Fruit fly (Drosophila melanogaster) whole organism: ENCODE results near the gene CG34398.

Experiments used
- CG8478 ChIP-seq: fragments of >200 bp; optimal IDR thresholded peaks from 2 replicates; lab custom pipeline; 2018; ENCODE audit warnings: inconsistent platforms
- Dll ChIP-seq: fragments of >200 bp; optimal IDR thresholded peaks from 2 replicates; lab custom pipeline; 2017
- EcR ChIP-seq, 2 experiments: fragments of >200 bp; optimal IDR thresholded peaks; 2 replicates each; lab custom pipeline; 2017; ENCODE audit warnings: missing biosample characterization in 2 of 2, missing genetic modification characterization in 2 of 2, missing genetic modification reagents in 2 of 2
- pan ChIP-seq: fragments of >200 bp; optimal IDR thresholded peaks from 2 replicates; lab custom pipeline; 2017
- psq ChIP-seq: fragments of >200 bp; optimal IDR thresholded peaks from 2 replicates; lab custom pipeline; 2017
- usp ChIP-seq: fragments of >200 bp; optimal IDR thresholded peaks from 2 replicates; lab custom pipeline; 2017; ENCODE audit warnings: missing biosample characterization, missing genetic modification characterization, mixed read lengths

CG34398 gene

DNA sequence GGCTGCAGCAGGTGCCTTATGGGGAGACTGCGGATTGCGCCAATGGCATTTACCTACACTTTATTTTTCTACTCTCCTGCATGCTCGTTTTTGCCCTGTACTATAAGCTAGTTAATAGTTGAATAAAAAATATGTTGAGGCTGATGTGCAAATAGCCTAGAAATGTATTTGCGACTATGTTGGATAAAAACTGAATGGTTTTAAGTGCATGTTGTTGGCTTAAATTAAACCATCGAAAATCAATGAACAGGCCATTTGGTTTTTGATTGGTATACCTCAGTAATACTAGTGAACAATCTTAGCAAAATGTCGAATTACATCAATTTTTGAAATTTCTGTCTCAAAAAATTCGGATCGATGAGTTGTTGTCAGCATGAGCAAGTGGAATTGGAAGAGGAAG is 33.0 kb upstream of the CG34398 start, which contains the start of gene CG32983:
CG32983 (plus strand) TSS at position 301 of the 400 bp plus-strand sequence.
- no peak for TF ChIP-seq usp (GFP tag; lab: Kevin White, UChicago)
- no peak for TF ChIP-seq EcR (GFP tag; optimal IDR thresholded peaks at IDR 0.05; lab: Kevin White, UChicago)
- TF ChIP-seq Dll (lab: Kevin White, UChicago) = no peak
- TF ChIP-seq pan = no peak
- no peak for TF ChIP-seq CG8478 (lab: Kevin White, UChicago)
- no peak for TF ChIP-seq psq

DNA sequence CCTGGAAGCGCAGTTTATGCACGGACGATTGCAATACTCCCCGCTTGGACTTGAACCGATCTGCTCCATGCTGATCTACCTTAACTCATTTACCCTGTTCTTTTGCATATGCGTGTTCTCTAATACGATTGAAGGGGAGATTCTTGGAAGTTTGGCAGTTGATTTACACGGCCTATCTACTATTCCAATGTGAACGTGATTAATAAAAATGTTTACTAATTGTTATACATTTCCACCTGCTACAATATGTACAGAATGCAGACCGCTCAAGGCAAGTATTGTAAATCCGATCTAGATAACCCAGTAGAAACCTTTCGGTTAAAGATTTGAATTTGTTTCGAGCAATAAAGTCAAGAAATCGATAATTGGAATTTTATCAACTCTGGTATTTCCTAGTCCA is 32.1 kb upstream of the CG34398 start, which contains the start of gene CG9483:
CG9483 (plus strand) TSS at position 301 of the 400 bp plus-strand sequence.
- TF ChIP-seq psq (no peak), Dll (lab: Kevin White, UChicago) (no peak), CG8478 (lab: Kevin White, UChicago) (no peak), EcR (GFP tag; optimal IDR thresholded peaks at IDR 0.05; lab: Kevin White, UChicago) (no peak), pan (no peak), usp (GFP tag; lab: Kevin White, UChicago) (no peak)

DNA sequence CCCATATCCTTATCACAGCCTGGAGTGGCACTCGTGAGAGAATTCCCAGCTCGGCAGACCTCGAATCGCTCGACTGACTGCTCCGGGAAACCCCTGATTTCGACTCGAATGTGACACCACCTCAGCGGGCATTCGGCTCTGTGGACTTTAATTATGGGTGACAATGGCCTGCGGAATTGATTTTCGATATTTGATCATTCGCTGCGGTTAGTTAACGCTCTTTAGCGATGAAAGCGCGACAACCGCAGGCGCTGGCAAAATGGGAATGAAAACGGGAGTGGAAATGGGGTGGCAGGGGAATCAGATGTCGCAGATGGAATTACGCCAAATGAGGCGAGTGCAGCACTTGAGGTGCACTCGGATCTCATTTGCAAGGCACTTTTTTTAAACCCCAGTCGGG is 26.9 kb upstream of the CG34398 start:
- TF ChIP-seq Dll (lab: Kevin White, UChicago) (no peak), usp (GFP tag; lab: Kevin White, UChicago) (no peak), pan (no peak), CG8478 (lab: Kevin White, UChicago) (no peak), EcR (GFP tag; optimal IDR thresholded peaks at IDR 0.05; lab: Kevin White, UChicago) (no peak), psq (no peak)

DNA sequence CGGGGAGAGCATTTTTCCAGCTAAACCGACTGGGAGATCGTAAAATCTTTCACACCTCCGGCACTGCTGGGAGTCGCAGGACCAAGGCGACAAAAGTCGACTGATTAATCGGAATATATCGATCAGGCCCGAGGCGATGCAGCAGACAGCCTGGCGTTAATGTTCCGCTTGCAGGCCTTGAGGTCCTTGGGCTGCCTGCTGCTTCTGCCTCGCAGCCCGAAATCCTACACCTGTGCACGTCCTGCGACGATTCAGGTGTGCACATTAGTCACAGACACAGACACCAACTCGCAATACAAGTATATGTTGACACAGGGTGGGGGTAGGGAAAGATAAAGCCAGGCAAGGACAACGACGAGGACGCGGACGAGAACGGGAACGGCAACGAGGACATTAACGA is 22.8 kb upstream of the CG34398 start:
- TF ChIP-seq usp (GFP tag; lab: Kevin White, UChicago) (no peak), pan (no peak), Dll (lab: Kevin White, UChicago) (no peak), CG8478 (lab: Kevin White, UChicago) (no peak), EcR (GFP tag; optimal IDR thresholded peaks at IDR 0.05; lab: Kevin White, UChicago) (no peak), psq (no peak)

DNA sequence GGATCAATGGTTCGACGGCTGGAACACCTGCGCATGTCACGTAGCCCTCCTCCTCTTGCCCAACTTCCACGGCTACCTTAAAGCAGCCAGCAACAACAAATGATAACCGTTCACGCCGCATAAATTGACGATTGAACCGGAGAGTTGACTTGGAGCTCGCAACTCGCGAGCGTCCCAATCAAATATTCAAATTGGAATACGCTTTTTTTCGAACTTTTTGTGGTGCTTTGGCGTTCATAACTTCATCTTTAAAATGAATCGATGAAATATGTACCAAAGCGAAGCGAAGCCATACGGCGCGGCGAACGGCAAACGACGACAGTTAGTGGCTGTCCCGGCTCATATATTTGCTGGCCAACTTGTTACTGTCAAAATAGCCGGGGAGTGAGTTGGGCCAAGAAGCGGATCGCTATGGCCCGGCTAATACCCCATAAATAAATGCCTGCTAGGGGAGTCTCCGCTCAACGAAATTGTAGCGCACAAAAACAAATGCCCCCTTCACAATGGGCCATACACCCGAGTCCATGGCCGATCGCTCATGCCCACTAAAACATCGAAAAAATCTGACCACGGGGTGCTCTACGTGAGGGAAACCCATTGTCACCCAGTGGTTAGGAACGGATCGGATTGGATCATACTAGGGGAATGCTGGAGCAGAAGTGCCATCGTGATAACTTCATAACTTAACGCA is 19.2 kb upstream of the CG34398 start:
- TF ChIP-seq usp (GFP tag; lab: Kevin White, UChicago) (no peak), pan (no peak), EcR (GFP tag; optimal IDR thresholded peaks at IDR 0.05; lab: Kevin White, UChicago) (no peak), Dll (lab: Kevin White, UChicago) (no peak)

DNA sequence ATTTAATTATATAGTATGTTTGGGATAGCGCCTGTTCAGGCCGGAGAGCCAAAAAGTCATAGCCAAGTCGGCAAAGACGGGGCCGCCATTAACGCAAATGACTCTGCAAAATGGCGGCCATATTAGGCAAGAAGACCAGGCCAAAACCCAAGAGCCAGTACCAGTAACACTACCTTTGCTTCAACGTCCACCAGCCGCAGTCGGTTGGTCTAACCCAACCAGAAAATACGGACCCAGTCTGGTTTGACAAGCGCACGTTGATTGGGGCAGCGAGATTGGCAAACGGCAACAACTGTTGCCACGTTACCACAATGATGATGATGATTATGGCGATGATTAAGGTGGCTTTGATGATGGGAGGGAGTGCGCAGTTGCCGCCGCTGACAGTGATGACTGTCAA is 17.5 kb upstream of the CG34398 start:
- TF ChIP-seq psq (no peak), usp (GFP tag; lab: Kevin White, UChicago) (no peak), Dll (lab: Kevin White, UChicago) (peak; percentile 15), CG8478 (lab: Kevin White, UChicago) (no peak), EcR (GFP tag; optimal IDR thresholded peaks at IDR 0.05; lab: Kevin White, UChicago) (no peak), pan (no peak)

DNA sequence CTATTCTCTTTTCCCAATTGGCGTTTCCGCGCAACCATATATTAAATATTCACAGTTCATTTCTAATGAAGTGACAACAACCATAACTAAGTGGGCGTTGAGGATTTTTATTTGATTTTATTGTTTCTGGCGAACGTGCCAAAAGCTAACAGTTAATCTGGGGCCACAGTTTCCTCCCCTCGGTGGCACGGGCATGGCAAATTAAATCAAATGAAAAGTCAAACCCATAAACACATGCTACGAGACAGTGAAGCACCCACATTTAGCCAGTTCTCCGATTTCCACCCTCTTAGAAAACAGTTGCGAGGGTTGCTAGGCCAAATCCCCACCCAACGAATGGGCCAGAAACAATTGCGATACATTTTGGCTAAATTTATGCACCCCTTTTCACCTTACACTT is 14.5 kb upstream of the CG34398 start:
- no peak for TF ChIP-seq usp (GFP tag; lab: Kevin White, UChicago)
- no peak for TF ChIP-seq Dll (lab: Kevin White, UChicago)
- TF ChIP-seq psq = no peak
- TF ChIP-seq CG8478 (lab: Kevin White, UChicago) = no peak
- no peak for TF ChIP-seq EcR (GFP tag; optimal IDR thresholded peaks at IDR 0.05; lab: Kevin White, UChicago)
- TF ChIP-seq pan = no peak

DNA sequence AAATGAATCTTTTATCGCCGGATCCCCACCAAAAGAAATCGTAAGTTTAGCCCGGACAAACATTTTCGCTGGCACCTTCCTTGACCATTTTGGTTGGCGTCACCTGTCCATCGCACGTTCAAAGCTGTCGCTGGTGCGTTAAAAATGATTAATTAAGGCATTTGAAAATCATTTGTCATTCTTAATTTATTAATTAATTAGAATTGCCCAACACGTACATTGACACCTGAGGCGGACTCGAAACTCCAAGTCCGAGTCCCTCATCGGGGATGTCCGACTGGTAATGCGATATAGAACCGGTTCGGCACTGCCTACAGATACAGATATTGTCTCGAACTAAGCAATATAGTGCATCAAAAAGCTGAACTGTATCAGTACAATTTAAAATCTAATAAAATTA is 10.4 kb upstream of the CG34398 start:
- TF ChIP-seq EcR (GFP tag; optimal IDR thresholded peaks at IDR 0.05; lab: Kevin White, UChicago) (no peak), pan (no peak), usp (GFP tag; lab: Kevin White, UChicago) (no peak), psq (no peak), CG8478 (lab: Kevin White, UChicago) (no peak), Dll (lab: Kevin White, UChicago) (no peak)

DNA sequence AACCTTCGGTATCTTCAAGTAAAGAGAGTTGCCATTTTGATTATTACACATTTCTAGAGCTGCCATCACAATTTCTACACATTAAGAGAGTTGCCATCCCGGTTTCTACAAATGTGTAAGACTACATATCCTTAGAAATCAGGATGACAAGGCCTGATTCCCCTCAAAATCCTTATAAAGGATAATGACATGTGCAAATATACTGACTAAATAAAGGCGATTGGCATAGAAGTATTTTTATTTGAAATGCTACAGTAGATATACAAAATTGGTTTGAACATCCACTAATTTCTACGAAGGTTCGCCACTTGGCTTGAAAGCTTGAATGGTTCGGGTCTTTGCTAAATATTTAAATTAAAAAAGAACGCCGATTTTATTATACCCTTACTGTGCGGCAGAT is 9.9 kb upstream of the CG34398 start:
- TF ChIP-seq CG8478 (lab: Kevin White, UChicago) (no peak), EcR (GFP tag; optimal IDR thresholded peaks at IDR 0.05; lab: Kevin White, UChicago) (no peak), psq (no peak), usp (GFP tag; lab: Kevin White, UChicago) (no peak)

DNA sequence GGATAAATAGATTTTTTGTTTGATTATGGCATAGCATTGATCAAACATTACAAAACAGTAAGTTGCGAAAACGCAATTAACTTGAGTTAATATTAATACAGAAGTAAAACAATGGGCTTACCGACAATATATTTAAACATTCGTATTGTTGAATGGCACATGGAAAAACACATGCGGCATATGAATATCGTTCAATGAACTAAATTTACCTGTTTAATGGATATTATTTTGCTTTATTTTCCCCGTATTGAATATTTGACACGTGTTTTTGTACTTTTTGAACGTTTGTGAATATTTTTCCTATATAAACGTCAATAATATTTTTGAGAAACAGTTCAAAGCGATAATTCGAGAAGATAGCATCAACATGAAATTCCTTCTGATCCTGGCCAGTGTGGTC is 7.4 kb upstream of the CG34398 start, which contains the start of gene CG42713:
CG42713 (plus strand) TSS at position 301 of the 400 bp plus-strand sequence.
- no peak for TF ChIP-seq EcR (GFP tag; optimal IDR thresholded peaks at IDR 0.05; lab: Kevin White, UChicago)
- no peak for TF ChIP-seq psq
- no peak for TF ChIP-seq CG8478 (lab: Kevin White, UChicago)
- no peak for TF ChIP-seq Dll (lab: Kevin White, UChicago)
- no peak for TF ChIP-seq usp (GFP tag; lab: Kevin White, UChicago)
- no peak for TF ChIP-seq pan

DNA sequence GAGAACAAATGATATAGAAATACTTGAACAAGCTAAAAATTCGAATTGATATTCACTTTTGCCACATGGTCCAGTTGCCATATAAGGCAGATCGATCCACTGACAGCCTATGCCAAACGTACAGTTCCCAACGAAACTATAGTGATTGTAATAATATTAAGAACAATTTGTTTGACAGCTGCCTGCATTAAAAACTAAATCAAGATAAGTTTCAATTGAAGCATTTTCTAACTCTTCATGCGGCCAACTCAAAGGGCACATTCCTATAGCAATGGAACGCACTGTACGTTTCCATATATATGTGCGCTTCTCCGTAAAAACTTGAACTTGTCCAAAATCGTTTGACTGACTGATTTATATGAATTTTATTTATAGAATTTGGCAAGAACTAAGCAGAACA is 4.4 kb upstream of the CG34398 start:
- TF ChIP-seq psq (no peak), Dll (lab: Kevin White, UChicago) (no peak), pan (no peak), CG8478 (lab: Kevin White, UChicago) (no peak), usp (GFP tag; lab: Kevin White, UChicago) (no peak), EcR (GFP tag; optimal IDR thresholded peaks at IDR 0.05; lab: Kevin White, UChicago) (no peak)

DNA sequence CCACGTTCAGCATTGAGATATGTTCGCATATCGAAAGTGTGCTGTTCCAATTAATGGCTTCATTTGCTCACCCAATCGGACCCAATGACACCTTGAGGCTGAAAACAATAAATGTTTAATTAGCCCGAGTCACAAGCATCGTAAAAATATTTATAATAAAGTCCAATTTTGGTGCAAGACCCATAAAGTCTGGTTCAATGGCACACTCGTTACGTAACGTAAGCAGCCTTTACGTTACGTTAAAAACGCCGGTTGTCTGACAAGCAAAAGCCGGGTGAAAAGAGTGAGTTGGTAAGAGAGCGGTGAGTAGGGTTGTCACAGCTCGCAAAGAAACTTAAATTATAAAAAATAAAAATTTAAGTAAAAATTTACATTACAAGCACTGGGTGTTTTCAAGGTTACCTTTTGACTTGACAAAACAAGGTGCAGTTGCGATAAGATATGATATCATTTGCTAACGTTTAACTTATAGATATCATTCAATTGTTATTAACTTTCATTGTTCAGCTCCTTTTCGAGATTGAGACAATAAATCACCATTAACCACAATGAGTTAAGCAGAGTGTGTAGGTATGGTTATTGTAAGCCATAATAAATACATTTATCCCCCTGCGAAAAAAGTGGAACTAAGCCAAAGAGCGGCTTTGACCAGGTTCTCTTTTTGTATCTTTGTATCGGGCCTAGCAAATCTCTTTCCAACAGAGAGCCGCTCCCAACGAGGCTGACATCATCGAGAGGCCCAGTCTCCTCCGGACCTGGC is 452 bp upstream of the CG34398 start:
- TF ChIP-seq CG8478 (lab: Kevin White, UChicago) = no peak
- no peak for TF ChIP-seq Dll (lab: Kevin White, UChicago)
- no peak for TF ChIP-seq EcR (GFP tag; optimal IDR thresholded peaks at IDR 0.05; lab: Kevin White, UChicago)
- no peak for TF ChIP-seq pan
- TF ChIP-seq usp (GFP tag; lab: Kevin White, UChicago) = no peak
